Fruit fly (Drosophila melanogaster) whole organism, prepupa: ENCODE results near the gene CG42494.

Experiments used
- Blimp-1 ChIP-seq: fragments of 200-800 bp; sonication (Bioruptor generic); optimal IDR thresholded peaks from 3 replicates; lab custom pipeline; 2017; ENCODE audit warnings: missing biosample characterization, missing genetic modification characterization, mild to moderate bottlenecking, moderate library complexity, missing genetic modification reagents
- CG10669 ChIP-seq: fragments of 200-800 bp; sonication (Bioruptor generic); optimal IDR thresholded peaks from 3 replicates; lab custom pipeline; 2018; ENCODE audit warnings: missing biosample characterization, mild to moderate bottlenecking, missing genetic modification characterization, moderate library complexity
- CG11762 ChIP-seq: fragments of 200-800 bp; sonication (Bioruptor generic); optimal IDR thresholded peaks from 3 replicates; lab custom pipeline; 2016; ENCODE audit warnings: missing biosample characterization, missing genetic modification characterization; ENCODE audit not compliant: insufficient read depth
- CG15336 ChIP-seq: fragments of 200-800 bp; sonication (Bioruptor generic); IDR thresholded peaks from 2 replicates; pipeline ENCODE4 v1.3.6; 2022; ENCODE audit warnings: missing biosample characterization, missing genetic modification characterization
- CG1621 ChIP-seq: fragments of 200-800 bp; sonication (Bioruptor generic); optimal IDR thresholded peaks from 3 replicates; lab custom pipeline; 2018; ENCODE audit warnings: missing biosample characterization, mild to moderate bottlenecking, missing genetic modification characterization
- CG31627 ChIP-seq: fragments of 200-800 bp; sonication (Bioruptor generic); optimal IDR thresholded peaks from 3 replicates; lab custom pipeline; 2016; ENCODE audit warnings: missing biosample characterization, missing genetic modification characterization
- CG32006 ChIP-seq: fragments of 200-800 bp; sonication (Bioruptor generic); optimal IDR thresholded peaks from 3 replicates; lab custom pipeline; 2017; ENCODE audit warnings: missing biosample characterization, mild to moderate bottlenecking, missing genetic modification characterization
- CG3919 ChIP-seq: fragments of 200-800 bp; sonication (Bioruptor generic); optimal IDR thresholded peaks from 3 replicates; lab custom pipeline; 2016; ENCODE audit warnings: missing biosample characterization, missing genetic modification characterization
- CG4318 ChIP-seq: fragments of 200-800 bp; sonication (Bioruptor generic); optimal IDR thresholded peaks from 3 replicates; lab custom pipeline; 2017; ENCODE audit warnings: missing biosample characterization, mild to moderate bottlenecking, missing genetic modification characterization
- CG6808 ChIP-seq: fragments of 200-800 bp; sonication (Bioruptor generic); optimal IDR thresholded peaks from 3 replicates; lab custom pipeline; 2017; ENCODE audit warnings: missing biosample characterization, missing genetic modification characterization, mild to moderate bottlenecking, moderate library complexity, missing genetic modification reagents
- CG6854 ChIP-seq: fragments of 200-800 bp; sonication (Bioruptor generic); optimal IDR thresholded peaks from 2 replicates; lab custom pipeline; 2017; ENCODE audit warnings: missing biosample characterization, mild to moderate bottlenecking, missing genetic modification characterization
- CG8319 ChIP-seq: fragments of 200-800 bp; sonication (Bioruptor generic); optimal IDR thresholded peaks from 3 replicates; lab custom pipeline; 2016; ENCODE audit warnings: missing biosample characterization, missing genetic modification characterization
- CG8632 ChIP-seq: fragments of 200-800 bp; sonication (Bioruptor generic); optimal IDR thresholded peaks from 3 replicates; lab custom pipeline; 2016; ENCODE audit warnings: missing biosample characterization, missing genetic modification characterization
- CG9139 ChIP-seq: fragments of 200-800 bp; sonication (Bioruptor generic); optimal IDR thresholded peaks from 3 replicates; lab custom pipeline; 2017; ENCODE audit warnings: missing biosample characterization, mild to moderate bottlenecking, missing genetic modification characterization
- Eip75B ChIP-seq: fragments of 200-800 bp; sonication (Bioruptor generic); optimal IDR thresholded peaks from 3 replicates; lab custom pipeline; 2016; ENCODE audit warnings: missing biosample characterization, missing genetic modification characterization
- Eip78C ChIP-seq: fragments of 200-800 bp; sonication (Bioruptor generic); peaks from one replicate; lab custom pipeline; 2016; ENCODE audit warnings: missing biosample characterization, missing genetic modification characterization
- Eip93F ChIP-seq: fragments of 200-800 bp; sonication (Bioruptor generic); optimal IDR thresholded peaks from 2 replicates; lab custom pipeline; 2016; ENCODE audit warnings: missing biosample characterization, mild to moderate bottlenecking, missing genetic modification characterization
- Ets21C ChIP-seq: fragments of 200-800 bp; sonication (Bioruptor generic); optimal IDR thresholded peaks from 3 replicates; lab custom pipeline; 2016; ENCODE audit warnings: missing biosample characterization, missing genetic modification characterization
- Hr39 ChIP-seq: fragments of 200-800 bp; sonication (Bioruptor generic); optimal IDR thresholded peaks from 2 replicates; lab custom pipeline; 2016; ENCODE audit warnings: missing biosample characterization, missing genetic modification characterization
- Hr4 ChIP-seq: fragments of 200-800 bp; sonication (Bioruptor generic); optimal IDR thresholded peaks from 3 replicates; lab custom pipeline; 2016; ENCODE audit warnings: missing biosample characterization, missing genetic modification characterization
- Lpt ChIP-seq: fragments of 200-800 bp; sonication (Bioruptor generic); optimal IDR thresholded peaks from 3 replicates; lab custom pipeline; 2016; ENCODE audit warnings: missing biosample characterization, missing genetic modification characterization
- Met ChIP-seq: fragments of 200-800 bp; sonication (Bioruptor generic); optimal IDR thresholded peaks from 3 replicates; lab custom pipeline; 2016; ENCODE audit warnings: missing biosample characterization, missing genetic modification characterization
- Smox ChIP-seq: fragments of 200-800 bp; sonication (Bioruptor generic); optimal IDR thresholded peaks from 3 replicates; lab custom pipeline; 2016; ENCODE audit warnings: missing biosample characterization, missing genetic modification characterization
- Sox102F ChIP-seq: fragments of 200-800 bp; sonication (Bioruptor generic); optimal IDR thresholded peaks from 2 replicates; lab custom pipeline; 2016; ENCODE audit warnings: missing biosample characterization, mild to moderate bottlenecking, missing genetic modification characterization
- Sox14 ChIP-seq: fragments of 200-800 bp; sonication (Bioruptor generic); optimal IDR thresholded peaks from 3 replicates; lab custom pipeline; 2016; ENCODE audit warnings: missing biosample characterization, missing genetic modification characterization
- achi ChIP-seq: fragments of 200-800 bp; sonication (Bioruptor generic); optimal IDR thresholded peaks from 3 replicates; lab custom pipeline; 2016; ENCODE audit warnings: missing biosample characterization, missing genetic modification characterization
- acj6 ChIP-seq: fragments of 200-800 bp; sonication (Bioruptor generic); optimal IDR thresholded peaks from 3 replicates; lab custom pipeline; 2016; ENCODE audit warnings: missing biosample characterization, missing genetic modification characterization
- cyc ChIP-seq: fragments of 200-800 bp; sonication (Bioruptor generic); optimal IDR thresholded peaks from 3 replicates; lab custom pipeline; 2016; ENCODE audit warnings: missing biosample characterization, missing genetic modification characterization
- dac ChIP-seq: fragments of 200-800 bp; sonication (Bioruptor generic); optimal IDR thresholded peaks from 2 replicates; lab custom pipeline; 2017; ENCODE audit warnings: missing biosample characterization, mild to moderate bottlenecking, missing genetic modification characterization
- dsx ChIP-seq: fragments of 200-800 bp; optimal IDR thresholded peaks from 3 replicates; lab custom pipeline; 2019; ENCODE audit warnings: missing biosample characterization, mild to moderate bottlenecking, missing genetic modification characterization, moderate library complexity; ENCODE audit not compliant: poor library complexity, severe bottlenecking
- esn ChIP-seq: fragments of 200-800 bp; sonication (Bioruptor generic); optimal IDR thresholded peaks from 2 replicates; lab custom pipeline; 2016; ENCODE audit warnings: missing biosample characterization, mild to moderate bottlenecking, missing genetic modification characterization, moderate library complexity
- fd59A ChIP-seq: fragments of 200-800 bp; sonication (Bioruptor generic); optimal IDR thresholded peaks from 2 replicates; lab custom pipeline; 2017; ENCODE audit warnings: missing biosample characterization, mild to moderate bottlenecking, missing genetic modification characterization, missing genetic modification reagents
- fd85E ChIP-seq: fragments of 200-800 bp; sonication (Bioruptor generic); optimal IDR thresholded peaks from 3 replicates; lab custom pipeline; 2016; ENCODE audit warnings: missing biosample characterization, missing genetic modification characterization
- fkh ChIP-seq: fragments of 200-800 bp; sonication (Bioruptor generic); optimal IDR thresholded peaks from 3 replicates; lab custom pipeline; 2017; ENCODE audit warnings: missing biosample characterization, mild to moderate bottlenecking, missing genetic modification characterization, moderate library complexity
- lz ChIP-seq: fragments of 200-800 bp; sonication (Bioruptor generic); optimal IDR thresholded peaks from 3 replicates; lab custom pipeline; 2016; ENCODE audit warnings: missing biosample characterization, missing genetic modification characterization
- net ChIP-seq: fragments of 200-800 bp; sonication (Bioruptor generic); optimal IDR thresholded peaks from 3 replicates; lab custom pipeline; 2016; ENCODE audit warnings: missing biosample characterization, missing genetic modification characterization
- pdm3 ChIP-seq: fragments of 200-800 bp; sonication (Bioruptor generic); optimal IDR thresholded peaks from 3 replicates; lab custom pipeline; 2016; ENCODE audit warnings: missing biosample characterization, missing genetic modification characterization
- salr ChIP-seq, 2 experiments: fragments of 200-800 bp; sonication (Bioruptor generic); optimal IDR thresholded peaks; 3 replicates each; lab custom pipeline; 2016 to 2018; ENCODE audit warnings: missing biosample characterization in 2 of 2, missing genetic modification characterization in 2 of 2, mild to moderate bottlenecking in 1 of 2
- spab ChIP-seq: fragments of 200-800 bp; sonication (Bioruptor generic); optimal IDR thresholded peaks from 2 replicates; lab custom pipeline; 2017; ENCODE audit warnings: missing biosample characterization, mild to moderate bottlenecking, missing genetic modification characterization, missing genetic modification reagents
- ss ChIP-seq, 2 experiments: fragments of 200-800 bp; sonication (Bioruptor generic); optimal IDR thresholded peaks; 2 replicates in 1 of 2; 3 replicates in 1 of 2; lab custom pipeline; 2017 to 2018; ENCODE audit warnings: mild to moderate bottlenecking in 2 of 2, missing biosample characterization in 2 of 2, missing genetic modification characterization in 2 of 2, moderate library complexity in 1 of 2
- svp ChIP-seq: fragments of 200-800 bp; sonication (Bioruptor generic); peaks from one replicate; lab custom pipeline; 2016; ENCODE audit warnings: missing biosample characterization, missing genetic modification characterization
- topi ChIP-seq: fragments of 200-800 bp; sonication (Bioruptor generic); optimal IDR thresholded peaks from 3 replicates; lab custom pipeline; 2016; ENCODE audit warnings: missing biosample characterization, missing genetic modification characterization

Gene CG42494

DNA sequence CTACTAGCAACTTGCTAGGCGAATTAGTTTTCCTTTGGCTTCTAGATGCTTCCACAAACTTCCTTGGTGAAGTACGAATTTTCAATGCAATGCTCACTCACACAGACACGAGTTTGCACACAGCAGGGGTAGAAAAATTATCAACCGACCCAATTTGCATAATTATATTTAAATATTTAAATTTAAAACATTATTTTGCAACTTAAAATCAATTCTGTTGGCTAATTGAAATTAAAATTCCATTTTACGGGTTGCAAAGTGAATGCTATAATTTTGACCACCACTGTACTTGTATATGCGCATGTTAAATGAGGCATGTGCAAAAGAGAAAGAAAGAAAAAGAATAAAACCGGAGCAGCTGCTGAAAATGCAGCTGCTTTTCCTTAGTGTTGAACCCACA lies 9.9 kb downstream of the CG42494 start (continued):
- TF ChIP-seq CG10669 (GFP tag; lab: Kevin White, UChicago) (peak; percentile 96), fkh (peak; percentile 15), fd85E (GFP tag; lab: Kevin White, UChicago) (peak; percentile 93), Sox102F (peak; percentile 97), Eip93F (GFP tag; lab: Kevin White, UChicago) (peak; percentile 93), topi (peak; percentile 96), achi (GFP tag; lab: Kevin White, UChicago) (peak; percentile 98), CG15336 (peak; percentile 99), CG3919 (GFP tag; lab: Kevin White, UChicago) (peak; percentile 98), CG4318 (GFP tag; lab: Kevin White, UChicago) (peak; percentile 94), Met (GFP tag; lab: Kevin White, UChicago) (peak; percentile 97), CG9139 (GFP tag; lab: Kevin White, UChicago) (peak; percentile 85), Hr39 (GFP tag; lab: Kevin White, UChicago) (peak; percentile 92), CG8319 (GFP tag; lab: Kevin White, UChicago) (peak; percentile 94), Sox14 (GFP tag; lab: Kevin White, UChicago) (peak; percentile 94), CG31627 (GFP tag; lab: Kevin White, UChicago) (peak; percentile 90), Ets21C (GFP tag; lab: Kevin White, UChicago) (peak; percentile 82), ss (GFP tag; optimal IDR thresholded peaks at IDR 0.05; lab: Kevin White, UChicago) (peak; percentile 69 to 83), Eip78C (GFP tag; lab: Kevin White, UChicago) (peak; percentile 98), Lpt (GFP tag; lab: Kevin White, UChicago) (peak; percentile 96), CG1621 (tag; lab: Kevin White, UChicago) (peak; percentile 92), CG11762 (GFP tag; lab: Kevin White, UChicago) (peak; percentile 97), svp (peak; percentile 97), dac (GFP tag; lab: Kevin White, UChicago) (peak; percentile 95), Hr4 (GFP tag; lab: Kevin White, UChicago) (peak; percentile 96), Eip75B (peak; percentile 96), cyc (peak; percentile 95), CG32006 (GFP tag; lab: Kevin White, UChicago) (peak; percentile 99), spab (peak; percentile 86), dsx (peak; percentile 93), salr (GFP tag; optimal IDR thresholded peaks at IDR 0.05; lab: Kevin White, UChicago) (peak; percentile 89 to 97)

dm6 chr3L:3197464-3197863 lies 13.3 kb downstream of the CG42494 start, which contains the start of gene CG14966:
Gene CG14966, minus strand, starts transcription at chr3L:3197631.
- no peak for TF ChIP-seq spab
- no peak for TF ChIP-seq CG1621 (tag; lab: Kevin White, UChicago)
- TF ChIP-seq CG31627 (GFP tag; lab: Kevin White, UChicago), result peak; percentile 28
- no peak for TF ChIP-seq net (GFP tag; lab: Kevin White, UChicago)
- peak; percentile 9 for TF ChIP-seq dsx
- peak; percentile 5 for TF ChIP-seq Ets21C (GFP tag; lab: Kevin White, UChicago)
- TF ChIP-seq acj6 (GFP tag; lab: Kevin White, UChicago), result no peak
- TF ChIP-seq pdm3, result peak; percentile 26
- TF ChIP-seq CG6854 (GFP tag; lab: Kevin White, UChicago), result peak; percentile 26
- TF ChIP-seq achi (GFP tag; lab: Kevin White, UChicago), result no peak
- no peak for TF ChIP-seq Blimp-1
- TF ChIP-seq fd59A (GFP tag; lab: Kevin White, UChicago), result no peak
- TF ChIP-seq lz (GFP tag; lab: Kevin White, UChicago), result peak; percentile 38
- TF ChIP-seq svp, result peak; percentile 65
- no peak for TF ChIP-seq CG8632
- peak; percentile 33 for TF ChIP-seq topi
- peak; percentile 20 for TF ChIP-seq Hr39 (GFP tag; lab: Kevin White, UChicago)
- peak; percentile 56 for TF ChIP-seq Eip78C (GFP tag; lab: Kevin White, UChicago)
- TF ChIP-seq esn (GFP tag; lab: Kevin White, UChicago), result peak; percentile 45
- TF ChIP-seq CG6808 (GFP tag; lab: Kevin White, UChicago), result peak; percentile 3
- no peak for TF ChIP-seq CG3919 (GFP tag; lab: Kevin White, UChicago)
- TF ChIP-seq ss (GFP tag; optimal IDR thresholded peaks at IDR 0.05; lab: Kevin White, UChicago), result peak in 1 of 2 experiments; percentile 23
- TF ChIP-seq cyc, result peak; percentile 17
- peak; percentile 31 for TF ChIP-seq Smox (GFP tag; lab: Kevin White, UChicago)
- TF ChIP-seq salr (GFP tag; optimal IDR thresholded peaks at IDR 0.05; lab: Kevin White, UChicago), result no peak
- peak; percentile 29 for TF ChIP-seq Sox14 (GFP tag; lab: Kevin White, UChicago)
- TF ChIP-seq Sox102F, result no peak
- TF ChIP-seq CG32006 (GFP tag; lab: Kevin White, UChicago), result no peak
